Fruit fly (Drosophila melanogaster): ENCODE measurements around the gene Met.

Met gene

DNA sequence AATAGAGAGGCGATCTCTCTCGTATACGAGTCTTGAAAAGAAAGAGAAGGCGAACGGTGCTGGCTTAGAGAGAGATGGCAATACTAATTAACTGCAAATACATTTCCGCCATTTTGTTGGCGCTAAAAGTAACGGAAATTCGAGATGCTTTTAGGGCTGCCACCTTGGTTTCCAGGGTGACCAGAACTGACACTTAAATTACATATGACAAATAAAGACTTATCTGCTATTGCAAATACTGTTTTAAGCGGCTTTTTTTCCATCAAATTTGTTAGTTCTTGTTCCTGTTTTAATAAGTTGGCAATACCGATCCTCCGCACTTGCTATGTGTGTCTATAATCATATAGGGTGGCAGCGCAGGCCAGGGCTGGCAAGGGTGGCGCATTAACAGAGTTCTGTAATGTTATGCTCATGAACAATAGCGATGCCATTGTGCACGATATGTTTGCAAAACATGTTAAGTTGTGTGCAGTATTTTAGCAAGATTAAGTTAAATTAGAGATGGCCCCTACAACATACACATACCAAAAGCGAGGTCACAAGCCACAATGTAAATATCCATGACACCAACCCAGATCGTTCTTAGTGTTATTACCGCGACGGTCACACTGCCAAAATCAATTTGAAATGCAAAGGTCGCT is 35.6 kb upstream of the Met start, which contains the start of gene nod (continued):
- TF ChIP-seq rib (GFP tag; IDR thresholded peaks at IDR 0.05) (0 out of 2 replicates have a peak, but pooled peaks have one; percentile 30), Xrp1 (GFP tag; IDR thresholded peaks at IDR 0.05) (peak; percentile 48; the same call in 1 of the 2 replicates), cg (GFP tag; optimal IDR thresholded peaks at IDR 0.05) (no peak), knrl (GFP tag; IDR thresholded peaks at IDR 0.05; ENCODE audit: partially characterized antibody) (peak; percentile 68), CG9215 (GFP tag; IDR thresholded peaks at IDR 0.05) (peak; percentile 40; the same call in 1 of the 2 replicates), CG18262 (tag; optimal IDR thresholded peaks at IDR 0.05) (peak; percentile 55), CG9437 (GFP tag; optimal IDR thresholded peaks at IDR 0.05) (peak; percentile 34), cad (GFP tag; optimal IDR thresholded peaks at IDR 0.05) (no peak), Poxn (GFP tag; IDR thresholded peaks at IDR 0.05) (no peak), da (GFP tag; optimal IDR thresholded peaks at IDR 0.05) (no peak), GATAe (GFP tag; conservative IDR thresholded peaks at IDR 0.05) (no peak), kah (GFP tag; optimal IDR thresholded peaks at IDR 0.05) (no peak), exex (tag; optimal IDR thresholded peaks at IDR 0.05) (peak; percentile 65), CG17328 (GFP tag; IDR thresholded peaks at IDR 0.05) (peak; percentile 57), CG15479 (GFP tag; optimal IDR thresholded peaks at IDR 0.05) (peak; percentile 66), gt (GFP tag; IDR thresholded peaks at IDR 0.05) (no peak), gce (GFP tag; IDR thresholded peaks at IDR 0.05) (no peak), Hr78 (GFP tag; optimal IDR thresholded peaks at IDR 0.05) (no peak), CG4820 (GFP tag; optimal IDR thresholded peaks at IDR 0.05) (peak; percentile 56), Adf1 (GFP tag; IDR thresholded peaks at IDR 0.05) (peak; percentile 14; the same call in 1 of the 2 replicates), CG4617 (GFP tag; optimal IDR thresholded peaks at IDR 0.05; ENCODE audit: borderline replicate concordance) (peak; percentile 27), CG14710 (tag; optimal IDR thresholded peaks at IDR 0.05) (peak; percentile 71), CG7357 (GFP tag; IDR thresholded peaks at IDR 0.05) (peak; percentile 13; the same call in 1 of the 3 replicates), fd96Cb (tag; optimal IDR thresholded peaks at IDR 0.05) (peak; percentile 45), CG6791 (GFP tag; IDR thresholded peaks at IDR 0.05; ENCODE audit: partially characterized antibody) (peak; percentile 55; the same call in 1 of the 3 replicates), CG2199 (GFP tag; IDR thresholded peaks at IDR 0.05) (0 out of 3 replicates have a peak, but pooled peaks have one; percentile 14), Taf1 (GFP tag; IDR thresholded peaks at IDR 0.05) (no peak), CG11093 (GFP tag; IDR thresholded peaks at IDR 0.05) (0 out of 3 replicates have a peak, but pooled peaks have one; percentile 18), CG17802 (tag; optimal IDR thresholded peaks at IDR 0.05) (no peak), mld (GFP tag; IDR thresholded peaks at IDR 0.05; ENCODE audit: partially characterized antibody) (no peak), CG7556 (GFP tag; optimal IDR thresholded peaks at IDR 0.05) (peak; percentile 45), Xbp1 (GFP tag; optimal IDR thresholded peaks at IDR 0.05) (peak; percentile 61), ac (GFP tag; optimal IDR thresholded peaks at IDR 0.05) (no peak), hbn (GFP tag; IDR thresholded peaks at IDR 0.05; ENCODE audit: partially characterized antibody) (peak; percentile 73), Rx (GFP tag; IDR thresholded peaks at IDR 0.05) (0 out of 2 replicates have a peak, but pooled peaks have one; percentile 7), CG14965 (GFP tag; optimal IDR thresholded peaks at IDR 0.05; ENCODE audit: borderline replicate concordance) (no peak), CG8924 (tag; optimal IDR thresholded peaks at IDR 0.05) (no peak), CG8089 (GFP tag; optimal IDR thresholded peaks at IDR 0.05) (peak; percentile 0), amos (GFP tag; IDR thresholded peaks at IDR 0.05; ENCODE audit: partially characterized antibody) (peak; percentile 66), Max (GFP tag; optimal IDR thresholded peaks at IDR 0.05) (no peak), BEAF-32 (GFP tag; optimal IDR thresholded peaks at IDR 0.05) (peak; percentile 81), disco-r (GFP tag; optimal IDR thresholded peaks at IDR 0.05) (no peak), CG6272 (GFP tag; IDR thresholded peaks at IDR 0.05) (peak; percentile 48; the same call in 1 of the 2 replicates), Drgx (GFP tag; IDR thresholded peaks at IDR 0.05) (0 out of 2 replicates have a peak, but pooled peaks have one; percentile 22), CTCF (GFP tag; optimal IDR thresholded peaks at IDR 0.05) (peak; percentile 56), CG8359 (GFP tag; optimal IDR thresholded peaks at IDR 0.05; ENCODE audit: borderline replicate concordance) (no peak), NC2β (GFP tag; optimal IDR thresholded peaks at IDR 0.05) (peak; percentile 57), CG6854 (GFP tag; optimal IDR thresholded peaks at IDR 0.05) (peak; percentile 20), CG18476 (GFP tag; optimal IDR thresholded peaks at IDR 0.05) (peak; percentile 43)
